Fruit fly (Drosophila melanogaster): ENCODE measurements around the gene CG32264.

The CG32264 gene

dm6 chr3L:3801343-3801742, 4.9 kb downstream of the CG32264 start (continued):
- TF ChIP-seq cas (GFP tag; IDR thresholded peaks at IDR 0.05) (no peak), TFAM (GFP tag; optimal IDR thresholded peaks at IDR 0.05) (no peak)

dm6 chr3L:3799766-3800165, 6.5 kb downstream of the CG32264 start:
- TF ChIP-seq YL-1 (GFP tag; optimal IDR thresholded peaks at IDR 0.05) (no peak), CG5180 (GFP tag; optimal IDR thresholded peaks at IDR 0.05) (no peak), grau (tag; optimal IDR thresholded peaks at IDR 0.05) (peak; percentile 16), Drgx (GFP tag; IDR thresholded peaks at IDR 0.05) (peak; percentile 47; the same call in 1 of the 2 replicates), pros (GFP tag; optimal IDR thresholded peaks at IDR 0.05) (no peak), row (GFP tag; IDR thresholded peaks at IDR 0.05) (peak; percentile 9; the same call in 1 of the 3 replicates)

dm6 chr3L:3798488-3798887, 7.8 kb downstream of the CG32264 start:
- TF ChIP-seq CG11504 (tag; optimal IDR thresholded peaks at IDR 0.05): peak; percentile 44
- TF ChIP-seq CG33213 (GFP tag; optimal IDR thresholded peaks at IDR 0.05): no peak
- TF ChIP-seq CG6813 (GFP tag; optimal IDR thresholded peaks at IDR 0.05): no peak
- TF ChIP-seq ranshi (GFP tag; IDR thresholded peaks at IDR 0.05): 0 out of 2 replicates have a peak, but pooled peaks have one; percentile 25
- TF ChIP-seq dmrt11E (tag; optimal IDR thresholded peaks at IDR 0.05): no peak
- TF ChIP-seq PHDP (tag; optimal IDR thresholded peaks at IDR 0.05): peak; percentile 29
- TF ChIP-seq peb (GFP tag; IDR thresholded peaks at IDR 0.05): no peak
- TF ChIP-seq CG2712 (tag; optimal IDR thresholded peaks at IDR 0.05): no peak
- peak; percentile 33 for TF ChIP-seq Fer1 (GFP tag; optimal IDR thresholded peaks at IDR 0.05)
- TF ChIP-seq CG17328 (GFP tag; IDR thresholded peaks at IDR 0.05): peak; percentile 41; the same call in 1 of the 2 replicates
- TF ChIP-seq gem (tag; optimal IDR thresholded peaks at IDR 0.05): peak; percentile 51
- TF ChIP-seq CG12391 (tag; optimal IDR thresholded peaks at IDR 0.05): peak; percentile 14
- TF ChIP-seq D19A (tag; optimal IDR thresholded peaks at IDR 0.05): peak; percentile 27
- peak; percentile 42 for TF ChIP-seq Sox102F (GFP tag; optimal IDR thresholded peaks at IDR 0.05)
- TF ChIP-seq CG17385 (GFP tag; optimal IDR thresholded peaks at IDR 0.05): peak; percentile 2
- TF ChIP-seq Hmr (GFP tag; optimal IDR thresholded peaks at IDR 0.05): peak; percentile 35
- TF ChIP-seq prd (optimal IDR thresholded peaks at IDR 0.05): no peak
- TF ChIP-seq prd (GFP tag; IDR thresholded peaks at IDR 0.05): 0 out of 3 replicates have a peak, but pooled peaks have one; percentile 25
- peak; percentile 35 for TF ChIP-seq unpg (GFP tag; optimal IDR thresholded peaks at IDR 0.05)
- TF ChIP-seq CG2120 (GFP tag; optimal IDR thresholded peaks at IDR 0.05): peak; percentile 5
- no peak for TF ChIP-seq CG30431 (GFP tag; optimal IDR thresholded peaks at IDR 0.05)
- no peak for TF ChIP-seq Usf (GFP tag; optimal IDR thresholded peaks at IDR 0.05)
- TF ChIP-seq Ada2b (GFP tag; IDR thresholded peaks at IDR 0.05): 0 out of 2 replicates have a peak, but pooled peaks have one; percentile 37
- no peak for TF ChIP-seq Jarid2 (GFP tag; optimal IDR thresholded peaks at IDR 0.05)
- no peak for TF ChIP-seq CG12155 (GFP tag; optimal IDR thresholded peaks at IDR 0.05)
- TF ChIP-seq pzg (GFP tag; optimal IDR thresholded peaks at IDR 0.05): no peak
- peak; percentile 30; the same call in 1 of the 3 replicates for TF ChIP-seq row (GFP tag; IDR thresholded peaks at IDR 0.05)
- peak; percentile 16 for TF ChIP-seq tio (GFP tag; optimal IDR thresholded peaks at IDR 0.05)
- no peak for TF ChIP-seq bcd (GFP tag; optimal IDR thresholded peaks at IDR 0.05)
- peak; percentile 28 for TF ChIP-seq CG15269 (tag; optimal IDR thresholded peaks at IDR 0.05)
- TF ChIP-seq CG6689 (GFP tag; IDR thresholded peaks at IDR 0.05): peak; percentile 34
- no peak for TF ChIP-seq Aef1 (GFP tag; IDR thresholded peaks at IDR 0.05)
- 0 out of 2 replicates have a peak, but pooled peaks have one; percentile 5 for TF ChIP-seq Rx (GFP tag; IDR thresholded peaks at IDR 0.05)
- TF ChIP-seq Rfx (GFP tag; IDR thresholded peaks at IDR 0.05): peak; percentile 15; the same call in 1 of the 2 replicates
- TF ChIP-seq Hr51 (GFP tag; optimal IDR thresholded peaks at IDR 0.05): peak in 1 of 2 experiments; percentile 42
- 0 out of 3 replicates have a peak, but pooled peaks have one; percentile 11 for TF ChIP-seq CG17361 (GFP tag; IDR thresholded peaks at IDR 0.05)
- TF ChIP-seq Ssrp (tag; optimal IDR thresholded peaks at IDR 0.05): peak; percentile 3
- TF ChIP-seq HLH3B (GFP tag; IDR thresholded peaks at IDR 0.05): peak; percentile 21; the same call in 1 of the 2 replicates
- TF ChIP-seq CG30403 (GFP tag; optimal IDR thresholded peaks at IDR 0.05): peak; percentile 28
- TF ChIP-seq CG14014 (GFP tag; IDR thresholded peaks at IDR 0.05): peak; percentile 38; the same call in 1 of the 2 replicates
